Worm (Caenorhabditis elegans) whole organism, L3 larva: ENCODE results near the gene pad-2.

Source experiments
- ZK546.5 ChIP-seq: sonication (generic microtip); optimal IDR thresholded peaks from 2 replicates; lab custom pipeline; 2017; ENCODE audit warnings: missing biosample characterization, missing genetic modification characterization
- aly-2 ChIP-seq: fragments of 150-350 bp; optimal IDR thresholded peaks from 2 replicates; lab custom pipeline; 2014; ENCODE audit warnings: missing biosample characterization, missing genetic modification characterization
- ceh-16 ChIP-seq: sonication (generic microtip); optimal IDR thresholded peaks from 2 replicates; lab custom pipeline; 2017; ENCODE audit warnings: missing biosample characterization, missing genetic modification characterization
- ceh-28 ChIP-seq: fragments of 150-350 bp; optimal IDR thresholded peaks from 2 replicates; lab custom pipeline; 2014; ENCODE audit warnings: missing biosample characterization, missing genetic modification reagents, missing genetic modification characterization
- ceh-82 ChIP-seq: fragments of 150-350 bp; optimal IDR thresholded peaks from 2 replicates; lab custom pipeline; 2014; ENCODE audit warnings: missing biosample characterization, missing genetic modification characterization
- daf-12 ChIP-seq: fragments of 150-350 bp; optimal IDR thresholded peaks from 2 replicates; lab custom pipeline; 2014; ENCODE audit warnings: missing biosample characterization, missing genetic modification reagents, missing genetic modification characterization
- egl-27 ChIP-seq: sonication (generic microtip); optimal IDR thresholded peaks from 4 replicates; lab custom pipeline; 2017; ENCODE audit warnings: missing biosample characterization, missing genetic modification reagents, missing genetic modification characterization
- elt-3 ChIP-seq, 3 experiments: fragments of 150-350 bp in 1 of 3; sonication (generic microtip) in 2 of 3; optimal IDR thresholded peaks; 2 replicates in 2 of 3; 4 replicates in 1 of 3; lab custom pipeline; 2014 to 2017; ENCODE audit warnings: missing biosample characterization in 3 of 3, missing genetic modification characterization in 3 of 3
- eor-1 ChIP-seq, 2 experiments: fragments of 150-350 bp; optimal IDR thresholded peaks; 2 replicates each; lab custom pipeline; 2014 to 2018; ENCODE audit warnings: missing biosample characterization in 2 of 2, missing genetic modification characterization in 2 of 2
- hmg-11 ChIP-seq: sonication (generic microtip); optimal IDR thresholded peaks from 2 replicates; lab custom pipeline; 2016; ENCODE audit warnings: missing genetic modification characterization, missing compliant biosample characterization
- lin-15B ChIP-seq: fragments of 150-350 bp; optimal IDR thresholded peaks from 2 replicates; lab custom pipeline; 2014; ENCODE audit warnings: missing biosample characterization, missing genetic modification characterization
- mml-1 ChIP-seq: fragments of 150-350 bp; sonication (generic microtip); optimal IDR thresholded peaks from 3 replicates; lab custom pipeline; 2014; ENCODE audit warnings: missing biosample characterization, missing genetic modification characterization
- nfya-1 ChIP-seq: sonication (generic microtip); optimal IDR thresholded peaks from 2 replicates; lab custom pipeline; 2017; ENCODE audit warnings: missing genetic modification characterization, mild to moderate bottlenecking, missing compliant biosample characterization, antibody characterized with exemption, moderate library complexity; ENCODE audit not compliant: insufficient read depth
- nhr-11 ChIP-seq: fragments of 150-350 bp; optimal IDR thresholded peaks from 2 replicates; lab custom pipeline; 2014; ENCODE audit warnings: missing biosample characterization, missing genetic modification characterization
- nhr-12 ChIP-seq: fragments of 150-350 bp; optimal IDR thresholded peaks from 2 replicates; lab custom pipeline; 2014; ENCODE audit warnings: missing biosample characterization, missing genetic modification characterization
- nhr-23 ChIP-seq: fragments of 150-350 bp; optimal IDR thresholded peaks from 2 replicates; lab custom pipeline; 2014; ENCODE audit warnings: missing biosample characterization, missing genetic modification reagents, missing genetic modification characterization
- nhr-237 ChIP-seq: fragments of 150-350 bp; optimal IDR thresholded peaks from 2 replicates; lab custom pipeline; 2014; ENCODE audit warnings: missing biosample characterization, missing genetic modification characterization
- nhr-25 ChIP-seq: sonication (generic microtip); optimal IDR thresholded peaks from 2 replicates; lab custom pipeline; 2017; ENCODE audit warnings: missing biosample characterization, missing genetic modification characterization
- nhr-43 ChIP-seq: sonication (generic microtip); optimal IDR thresholded peaks from 2 replicates; lab custom pipeline; 2016; ENCODE audit warnings: mild to moderate bottlenecking, missing genetic modification characterization, missing compliant biosample characterization; ENCODE audit not compliant: poor library complexity, severe bottlenecking
- nhr-67 ChIP-seq: fragments of 150-350 bp; optimal IDR thresholded peaks from 2 replicates; lab custom pipeline; 2014; ENCODE audit warnings: missing biosample characterization, missing genetic modification characterization
- nhr-76 ChIP-seq: fragments of 150-350 bp; sonication (generic microtip); optimal IDR thresholded peaks from 5 replicates; lab custom pipeline; 2014; ENCODE audit warnings: missing biosample characterization, missing genetic modification characterization
- nhr-77 ChIP-seq: fragments of 150-350 bp; optimal IDR thresholded peaks from 2 replicates; lab custom pipeline; 2014; ENCODE audit warnings: missing biosample characterization, missing genetic modification characterization
- pha-4 ChIP-seq: fragments of 150-350 bp; optimal IDR thresholded peaks from 2 replicates; lab custom pipeline; 2014; ENCODE audit warnings: missing biosample characterization, missing genetic modification reagents, missing genetic modification characterization
- pqm-1 ChIP-seq: fragments of 150-350 bp; optimal IDR thresholded peaks from 2 replicates; lab custom pipeline; 2017; ENCODE audit warnings: missing biosample characterization, missing genetic modification characterization, inconsistent platforms
- unc-39 ChIP-seq: sonication (generic microtip); optimal IDR thresholded peaks from 4 replicates; lab custom pipeline; 2017; ENCODE audit warnings: missing biosample characterization, missing genetic modification characterization
- unc-62 ChIP-seq: fragments of 150-350 bp; sonication (generic microtip); optimal IDR thresholded peaks from 4 replicates; lab custom pipeline; 2014; ENCODE audit warnings: missing biosample characterization, missing genetic modification reagents, missing genetic modification characterization
- zag-1 ChIP-seq: fragments of 150-350 bp; optimal IDR thresholded peaks from 2 replicates; lab custom pipeline; 2014; ENCODE audit warnings: missing biosample characterization, missing genetic modification characterization
- ztf-11 ChIP-seq: fragments of 150-350 bp; optimal IDR thresholded peaks from 2 replicates; lab custom pipeline; 2014; ENCODE audit warnings: missing biosample characterization, missing genetic modification characterization
- ztf-4 ChIP-seq: fragments of 150-350 bp; optimal IDR thresholded peaks from 2 replicates; lab custom pipeline; 2014; ENCODE audit warnings: missing biosample characterization, missing genetic modification characterization

pad-2 gene

DNA sequence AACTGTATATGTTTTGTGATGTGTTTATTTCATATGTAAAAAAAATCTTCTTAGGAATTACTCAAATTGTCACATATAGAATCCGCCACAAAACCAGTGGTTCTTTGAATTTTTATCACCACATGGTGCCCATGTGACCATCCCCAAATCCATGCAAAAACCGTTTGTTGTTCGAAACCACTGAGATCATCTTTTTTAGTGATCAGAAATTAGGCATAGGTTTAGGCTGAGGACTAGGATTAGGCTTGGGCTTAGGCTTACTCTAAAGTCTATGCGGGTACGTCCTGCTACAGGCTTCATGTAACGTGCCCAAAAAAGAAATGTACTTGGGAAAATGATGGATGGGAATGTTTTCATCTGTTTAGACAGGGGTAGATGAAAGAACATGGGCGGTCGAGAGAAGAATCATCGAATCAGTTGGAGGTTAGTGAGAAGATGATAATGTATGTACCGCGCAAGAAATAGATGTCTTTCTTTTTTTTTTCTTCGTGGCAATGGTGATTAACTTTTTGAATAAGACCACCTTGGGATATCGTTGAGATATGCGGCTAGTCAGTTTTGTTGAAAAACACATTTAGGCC, 42.5 kb upstream of the pad-2 start (continued):
- no peak for TF ChIP-seq ceh-82 (tag; lab: Kevin White, UChicago)
- no peak for TF ChIP-seq nfya-1 (tag; lab: Kevin White, UChicago)
- no peak for TF ChIP-seq lin-15B (tag; lab: Kevin White, UChicago)
- peak; percentile 16 for TF ChIP-seq ztf-4 (tag; lab: Kevin White, UChicago)
- no peak for TF ChIP-seq zag-1 (tag; lab: Kevin White, UChicago)
- TF ChIP-seq nhr-11 (tag; lab: Kevin White, UChicago) = no peak
- peak in 1 of 3 experiments; percentile 61 for TF ChIP-seq elt-3 (tag; optimal IDR thresholded peaks at IDR 0.05; lab: Kevin White, UChicago)

DNA sequence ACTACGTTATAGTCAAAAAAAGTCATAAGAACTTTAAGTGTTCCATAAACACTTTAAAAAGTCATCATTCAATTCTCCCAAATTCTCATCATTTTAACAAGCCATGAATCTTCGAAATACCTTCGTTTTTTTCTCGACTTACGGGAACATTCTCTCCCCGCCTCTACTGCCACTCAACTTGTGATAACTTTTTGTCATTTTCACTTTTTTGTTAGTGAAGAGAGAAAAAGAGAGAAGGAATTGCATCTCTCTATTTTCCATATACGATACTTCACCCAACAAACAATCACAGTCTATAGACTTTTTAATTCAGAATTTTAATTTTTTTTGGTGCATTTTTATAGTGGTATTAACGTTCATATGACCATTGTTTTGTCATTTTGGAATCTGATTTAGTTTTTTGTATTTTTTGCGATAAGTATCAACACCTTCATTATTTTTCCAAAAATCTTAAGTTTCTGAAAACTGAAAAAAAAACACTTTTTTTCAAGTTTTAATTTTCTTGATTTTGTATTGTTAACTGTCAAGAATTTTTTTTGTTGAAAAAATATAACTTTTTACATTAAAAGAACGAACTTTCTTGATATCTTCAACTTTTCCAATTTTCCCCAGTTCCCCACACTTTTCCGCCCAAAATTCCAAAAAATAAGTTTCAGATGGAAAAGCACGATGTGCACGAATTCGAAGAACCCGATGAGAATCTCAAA, 40.3 kb upstream of the pad-2 start, which contains the start of gene Y70G10A.3:
Gene Y70G10A.3, plus strand, starts transcription at position 657 of the 707 bp plus-strand sequence.
- TF ChIP-seq ceh-28 (tag; lab: Kevin White, UChicago) (no peak), nhr-67 (tag; lab: Kevin White, UChicago) (no peak), elt-3 (tag; optimal IDR thresholded peaks at IDR 0.05; lab: Kevin White, UChicago) (no peak), ceh-16 (tag; lab: Kevin White, UChicago) (no peak)

DNA sequence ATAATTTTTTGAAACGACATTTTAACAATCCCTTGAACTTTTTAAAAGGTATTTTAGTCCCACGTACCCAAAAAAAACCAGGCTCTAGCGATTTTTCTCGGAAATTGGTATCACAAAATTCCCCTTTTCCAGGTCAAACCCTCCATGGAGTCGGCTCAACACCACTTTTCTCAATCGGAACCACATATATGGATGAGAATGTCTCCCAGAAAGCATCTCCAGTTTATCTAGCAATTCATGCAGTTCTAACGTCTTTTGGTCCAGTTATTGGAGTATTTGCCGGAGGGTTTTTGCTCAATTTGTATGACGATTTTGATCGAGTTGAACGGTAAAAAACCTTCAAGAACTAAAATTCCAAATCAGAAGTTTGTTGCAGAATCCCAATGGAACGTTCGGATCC, 38.9 kb upstream of the pad-2 start:
- no peak for TF ChIP-seq mml-1
- no peak for TF ChIP-seq nhr-23 (tag; lab: Kevin White, UChicago)
- no peak for TF ChIP-seq nhr-25 (tag; lab: Kevin White, UChicago)
- TF ChIP-seq hmg-11 (tag; lab: Kevin White, UChicago) = no peak
- no peak for TF ChIP-seq unc-39 (tag; lab: Kevin White, UChicago)

DNA sequence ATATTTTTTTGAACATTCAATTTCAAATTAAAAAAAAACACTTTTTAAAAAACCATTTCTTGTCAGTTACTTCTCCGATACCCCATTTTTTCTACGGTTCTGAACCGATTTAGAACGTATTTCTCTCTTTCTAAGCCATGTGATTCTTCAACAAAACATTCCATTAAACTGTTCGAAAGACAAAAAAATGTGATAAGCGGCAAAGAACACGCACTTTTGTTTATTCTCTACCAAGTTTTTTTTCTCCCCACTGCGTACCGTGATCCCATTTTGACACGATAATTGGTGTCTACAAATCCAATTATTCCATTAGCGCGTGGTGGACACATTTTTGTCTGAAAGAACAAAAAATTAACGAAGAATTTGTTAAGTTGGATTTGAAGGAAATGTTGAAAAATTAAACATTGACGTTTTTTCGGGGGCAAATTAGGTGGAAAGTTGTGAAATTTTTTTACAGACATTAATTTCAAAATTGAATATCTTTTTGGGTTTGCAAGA, 37.5 kb upstream of the pad-2 start:
- TF ChIP-seq nhr-67 (tag; lab: Kevin White, UChicago) (no peak), nhr-43 (peak; percentile 40), hmg-11 (tag; lab: Kevin White, UChicago) (no peak), nhr-25 (tag; lab: Kevin White, UChicago) (peak; percentile 1)

DNA sequence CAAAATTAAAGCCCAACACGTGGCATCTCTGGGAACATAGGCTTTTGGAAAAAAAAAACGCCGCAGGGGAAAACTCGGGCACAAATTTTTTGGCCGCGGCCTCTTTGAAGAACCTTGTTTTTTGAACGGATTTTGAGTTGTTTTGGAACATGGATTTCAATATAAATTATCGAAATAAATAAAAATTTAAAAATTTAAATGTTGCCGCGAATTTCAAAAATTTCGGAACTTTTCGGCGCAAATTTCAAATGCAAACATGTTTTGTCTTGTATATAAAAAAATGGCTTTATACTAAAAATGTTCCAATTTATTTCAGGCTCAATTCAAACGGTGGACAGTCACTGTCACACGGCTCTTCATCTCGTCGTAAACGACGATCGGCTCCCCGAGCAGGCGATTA, 34.9 kb upstream of the pad-2 start:
- TF ChIP-seq ztf-4 (tag; lab: Kevin White, UChicago) (no peak), nhr-25 (tag; lab: Kevin White, UChicago) (no peak), elt-3 (tag; optimal IDR thresholded peaks at IDR 0.05; lab: Kevin White, UChicago) (no peak), eor-1 (tag; optimal IDR thresholded peaks at IDR 0.05; lab: Kevin White, UChicago) (no peak), nhr-76 (tag; lab: Kevin White, UChicago) (no peak), nhr-77 (tag; lab: Kevin White, UChicago) (no peak), unc-39 (tag; lab: Kevin White, UChicago) (no peak), pqm-1 (tag; lab: Kevin White, UChicago) (no peak), mml-1 (no peak), daf-12 (tag; lab: Kevin White, UChicago) (no peak), egl-27 (no peak), unc-62 (GFP tag; lab: Kevin White, UChicago) (no peak), nhr-237 (tag; lab: Kevin White, UChicago) (no peak), pha-4 (tag; lab: Kevin White, UChicago) (no peak), ZK546.5 (tag; lab: Kevin White, UChicago) (no peak), aly-2 (tag; lab: Kevin White, UChicago) (no peak), ztf-11 (tag; lab: Kevin White, UChicago) (no peak), nhr-12 (no peak)
